Fruit fly (Drosophila melanogaster) whole organism, embryonic: ENCODE results near the gene CG45045.
A peak's percentile ranks its signal among the peaks of the same experiment; 100 is the strongest.

Experiments
- CG11696 ChIP-seq: fragments of 200-800 bp; sonication (Bioruptor generic); IDR thresholded peaks from 2 replicates; pipeline ENCODE4 v1.3.6; 2022; ENCODE audit warnings: missing biosample characterization, missing genetic modification characterization
- CG13123 ChIP-seq: fragments of 200-800 bp; sonication (Bioruptor generic); optimal IDR thresholded peaks from 2 replicates; lab custom pipeline; 2016; ENCODE audit warnings: missing biosample characterization, missing genetic modification characterization
- CG14050 ChIP-seq: fragments of 200-800 bp; sonication (Bioruptor generic); IDR thresholded peaks from 3 replicates; pipeline ENCODE4 v1.3.6; 2022; ENCODE audit warnings: missing biosample characterization, missing genetic modification characterization
- CG14667 ChIP-seq: fragments of 200-800 bp; sonication (Bioruptor generic); IDR thresholded peaks from 2 replicates; pipeline ENCODE4 v1.3.6; 2022; ENCODE audit warnings: missing biosample characterization, missing genetic modification characterization
- CG1603 ChIP-seq: fragments of 200-800 bp; sonication (Bioruptor generic); optimal IDR thresholded peaks from 2 replicates; lab custom pipeline; 2019; ENCODE audit warnings: missing biosample characterization, mild to moderate bottlenecking, missing genetic modification characterization, moderate library complexity
- CG16815 ChIP-seq: fragments of 200-800 bp; sonication (Bioruptor generic); optimal IDR thresholded peaks from 3 replicates; lab custom pipeline; 2017; ENCODE audit warnings: missing biosample characterization, mild to moderate bottlenecking, missing genetic modification characterization
- CG17359 ChIP-seq: fragments of 200-800 bp; sonication (Bioruptor generic); optimal IDR thresholded peaks from 3 replicates; lab custom pipeline; 2018; ENCODE audit warnings: missing biosample characterization, mild to moderate bottlenecking, missing genetic modification characterization, moderate library complexity
- CG3407 ChIP-seq: fragments of 200-800 bp; sonication (Bioruptor generic); optimal IDR thresholded peaks from 2 replicates; lab custom pipeline; 2018; ENCODE audit warnings: missing biosample characterization, mild to moderate bottlenecking, missing genetic modification characterization
- CG3995 ChIP-seq: fragments of 200-800 bp; sonication (Bioruptor generic); optimal IDR thresholded peaks from 3 replicates; lab custom pipeline; 2016; ENCODE audit warnings: missing biosample characterization, missing genetic modification characterization
- CG4360 ChIP-seq: fragments of 200-800 bp; sonication (Bioruptor generic); IDR thresholded peaks from 2 replicates; pipeline ENCODE4 v1.3.6; 2022; ENCODE audit warnings: missing biosample characterization, missing genetic modification characterization
- CG4424 ChIP-seq: fragments of 200-800 bp; sonication (Bioruptor generic); optimal IDR thresholded peaks from 3 replicates; lab custom pipeline; 2016; ENCODE audit warnings: missing biosample characterization, missing genetic modification characterization
- CG4617 ChIP-seq: fragments of 200-800 bp; sonication (Bioruptor generic); optimal IDR thresholded peaks from 3 replicates; lab custom pipeline; 2016; ENCODE audit warnings: missing biosample characterization, missing genetic modification characterization, borderline replicate concordance
- CG6683 ChIP-seq: fragments of 200-800 bp; sonication (Bioruptor generic); optimal IDR thresholded peaks from 2 replicates; lab custom pipeline; 2017; ENCODE audit warnings: missing biosample characterization, mild to moderate bottlenecking, missing genetic modification characterization, missing genetic modification reagents
- CG6813 ChIP-seq: fragments of 200-800 bp; sonication (Bioruptor generic); optimal IDR thresholded peaks from 2 replicates; lab custom pipeline; 2017; ENCODE audit warnings: missing biosample characterization, missing genetic modification characterization, mild to moderate bottlenecking, moderate library complexity, missing genetic modification reagents
- CG7357 ChIP-seq: fragments of 200-800 bp; sonication (Bioruptor generic); IDR thresholded peaks from 3 replicates; pipeline ENCODE4 v1.3.6; 2022; ENCODE audit warnings: missing biosample characterization, missing genetic modification characterization
- CG7556 ChIP-seq: fragments of 200-800 bp; sonication (Bioruptor generic); optimal IDR thresholded peaks from 2 replicates; lab custom pipeline; 2017; ENCODE audit warnings: missing biosample characterization, mild to moderate bottlenecking, missing genetic modification characterization
- CG9215 ChIP-seq: fragments of 200-800 bp; sonication (Bioruptor generic); IDR thresholded peaks from 2 replicates; pipeline ENCODE4 v1.3.6; 2022; ENCODE audit warnings: missing biosample characterization, missing genetic modification characterization
- CG9797 ChIP-seq: fragments of 200-800 bp; sonication (Bioruptor generic); optimal IDR thresholded peaks from 3 replicates; lab custom pipeline; 2018; ENCODE audit warnings: missing biosample characterization, mild to moderate bottlenecking, missing genetic modification characterization
- CG9817 ChIP-seq: fragments of 200-800 bp; sonication (Bioruptor generic); optimal IDR thresholded peaks from 2 replicates; lab custom pipeline; 2018; ENCODE audit warnings: missing biosample characterization, mild to moderate bottlenecking, missing genetic modification characterization, moderate library complexity
- CTCF ChIP-seq: fragments of 200-800 bp; sonication (Bioruptor generic); optimal IDR thresholded peaks from 2 replicates; lab custom pipeline; 2017; ENCODE audit warnings: missing biosample characterization, mild to moderate bottlenecking, missing genetic modification characterization, moderate library complexity
- D ChIP-seq, 2 experiments: fragments of 200-800 bp in 1 of 2; fragments of >200 bp in 1 of 2; sonication (Bioruptor generic) in 1 of 2; optimal IDR thresholded peaks; 2 replicates in 1 of 2; 3 replicates in 1 of 2; lab custom pipeline; 2017; ENCODE audit warnings: mild to moderate bottlenecking in 1 of 2, missing biosample characterization in 1 of 2, missing genetic modification characterization in 1 of 2, missing genetic modification reagents in 1 of 2
- Dip2 ChIP-seq: fragments of 200-800 bp; sonication (Bioruptor generic); IDR thresholded peaks from 2 replicates; pipeline ENCODE4 v1.3.6; 2022; ENCODE audit warnings: missing biosample characterization, missing genetic modification characterization
- Doc2 ChIP-seq: fragments of 200-800 bp; sonication (Bioruptor generic); IDR thresholded peaks from 2 replicates; pipeline ENCODE4 v1.3.6; 2022; ENCODE audit warnings: missing biosample characterization, missing genetic modification characterization
- Dp ChIP-seq: fragments of 200-800 bp; sonication (Bioruptor generic); optimal IDR thresholded peaks from 2 replicates; lab custom pipeline; 2018; ENCODE audit warnings: missing biosample characterization, mild to moderate bottlenecking, missing genetic modification characterization, moderate library complexity
- Fer3 ChIP-seq: fragments of 200-800 bp; sonication (Bioruptor generic); optimal IDR thresholded peaks from 2 replicates; lab custom pipeline; 2018; ENCODE audit warnings: missing biosample characterization, mild to moderate bottlenecking, missing genetic modification characterization, moderate library complexity
- HLH54F ChIP-seq: fragments of 200-800 bp; sonication (Bioruptor generic); optimal IDR thresholded peaks from 3 replicates; lab custom pipeline; 2016; ENCODE audit warnings: missing biosample characterization, missing genetic modification characterization
- Hr3 ChIP-seq: fragments of 200-800 bp; sonication (Bioruptor generic); optimal IDR thresholded peaks from 3 replicates; lab custom pipeline; 2016; ENCODE audit warnings: missing biosample characterization, missing genetic modification characterization
- Hsf ChIP-seq: fragments of 200-800 bp; sonication (Bioruptor generic); optimal IDR thresholded peaks from 3 replicates; lab custom pipeline; 2016; ENCODE audit warnings: missing biosample characterization, missing genetic modification characterization
- NK7.1 ChIP-seq: fragments of 200-800 bp; sonication (Bioruptor generic); optimal IDR thresholded peaks from 3 replicates; lab custom pipeline; 2016; ENCODE audit warnings: missing biosample characterization, missing genetic modification characterization
- Opbp ChIP-seq: fragments of 200-800 bp; sonication (Bioruptor generic); IDR thresholded peaks from 3 replicates; pipeline ENCODE4 v1.3.6; 2022; ENCODE audit warnings: missing biosample characterization, missing genetic modification characterization; ENCODE audit not compliant: partially characterized antibody
- Optix ChIP-seq: fragments of 200-800 bp; sonication (Bioruptor generic); IDR thresholded peaks from 3 replicates; pipeline ENCODE4 v1.3.6; 2022; ENCODE audit warnings: missing biosample characterization, missing genetic modification characterization
- Side ChIP-seq: fragments of 200-800 bp; sonication (Bioruptor generic); optimal IDR thresholded peaks from 2 replicates; lab custom pipeline; 2016; ENCODE audit warnings: missing biosample characterization, missing genetic modification characterization
- Sox102F ChIP-seq: fragments of 200-800 bp; sonication (Bioruptor generic); optimal IDR thresholded peaks from 2 replicates; lab custom pipeline; 2018; ENCODE audit warnings: missing biosample characterization, mild to moderate bottlenecking, missing genetic modification characterization, moderate library complexity
- bab2 ChIP-seq: fragments of 200-800 bp; sonication (Bioruptor generic); optimal IDR thresholded peaks from 2 replicates; lab custom pipeline; 2016; ENCODE audit warnings: missing biosample characterization, missing genetic modification characterization
- bigmax ChIP-seq: fragments of 200-800 bp; sonication (Bioruptor generic); optimal IDR thresholded peaks from 2 replicates; lab custom pipeline; 2018; ENCODE audit warnings: missing biosample characterization, mild to moderate bottlenecking, missing genetic modification characterization
- crol ChIP-seq: fragments of 200-800 bp; sonication (Bioruptor generic); IDR thresholded peaks from 2 replicates; pipeline ENCODE4 v1.3.6; 2022; ENCODE audit warnings: missing biosample characterization, missing genetic modification characterization
- cwo ChIP-seq: fragments of 200-800 bp; sonication (Bioruptor generic); optimal IDR thresholded peaks from 3 replicates; lab custom pipeline; 2017; ENCODE audit warnings: missing biosample characterization, missing genetic modification characterization, mild to moderate bottlenecking, moderate library complexity, missing genetic modification reagents
- dan ChIP-seq: fragments of 200-800 bp; sonication (Bioruptor generic); IDR thresholded peaks from 2 replicates; pipeline ENCODE4 v1.3.6; 2022; ENCODE audit warnings: missing biosample characterization, missing genetic modification characterization
- eyg ChIP-seq: fragments of 200-800 bp; sonication (Bioruptor generic); optimal IDR thresholded peaks from 3 replicates; lab custom pipeline; 2016; ENCODE audit warnings: missing biosample characterization, missing genetic modification characterization
- kah ChIP-seq: fragments of 200-800 bp; sonication (Bioruptor generic); optimal IDR thresholded peaks from 2 replicates; lab custom pipeline; 2018; ENCODE audit warnings: missing biosample characterization, mild to moderate bottlenecking, missing genetic modification characterization
- kay ChIP-seq: fragments of 200-800 bp; sonication (Bioruptor generic); optimal IDR thresholded peaks from 2 replicates; lab custom pipeline; 2016; ENCODE audit warnings: missing biosample characterization, missing genetic modification characterization
- lilli ChIP-seq: fragments of 200-800 bp; sonication (Bioruptor generic); optimal IDR thresholded peaks from 3 replicates; lab custom pipeline; 2016; ENCODE audit warnings: missing biosample characterization, missing genetic modification characterization
- pho ChIP-seq: fragments of 200-800 bp; sonication (Bioruptor generic); optimal IDR thresholded peaks from 2 replicates; lab custom pipeline; 2016; ENCODE audit warnings: missing biosample characterization, missing genetic modification characterization
- psq ChIP-seq: fragments of 200-800 bp; sonication (Bioruptor generic); optimal IDR thresholded peaks from 2 replicates; lab custom pipeline; 2017; ENCODE audit warnings: missing biosample characterization, missing genetic modification characterization
- ranshi ChIP-seq: fragments of 200-800 bp; sonication (Bioruptor generic); IDR thresholded peaks from 2 replicates; pipeline ENCODE4 v1.3.6; 2022; ENCODE audit warnings: missing biosample characterization, missing genetic modification characterization
- repo ChIP-seq: fragments of 200-800 bp; sonication (Bioruptor generic); optimal IDR thresholded peaks from 2 replicates; lab custom pipeline; 2016; ENCODE audit warnings: missing biosample characterization, missing genetic modification characterization
- schlank ChIP-seq: fragments of 200-800 bp; sonication (Bioruptor generic); optimal IDR thresholded peaks from 2 replicates; lab custom pipeline; 2018; ENCODE audit warnings: missing biosample characterization, mild to moderate bottlenecking, missing genetic modification characterization
- sug ChIP-seq: fragments of 200-800 bp; optimal IDR thresholded peaks from 2 replicates; lab custom pipeline; 2019; ENCODE audit warnings: missing biosample characterization, mild to moderate bottlenecking, missing genetic modification characterization, moderate library complexity
- tll ChIP-seq, 2 experiments: fragments of 200-800 bp in 1 of 2; fragments of >200 bp in 1 of 2; sonication (Bioruptor generic) in 1 of 2; optimal IDR thresholded peaks; 2 replicates each; lab custom pipeline; 2017 to 2019; ENCODE audit warnings: missing biosample characterization in 2 of 2, missing genetic modification characterization in 2 of 2, mild to moderate bottlenecking in 1 of 2, moderate library complexity in 1 of 2
- usp ChIP-seq: fragments of >200 bp; optimal IDR thresholded peaks from 2 replicates; lab custom pipeline; 2017; ENCODE audit warnings: missing biosample characterization, missing genetic modification characterization
- zf30C ChIP-seq: fragments of 200-800 bp; sonication (Bioruptor generic); optimal IDR thresholded peaks from 3 replicates; lab custom pipeline; 2018; ENCODE audit warnings: missing biosample characterization, mild to moderate bottlenecking, missing genetic modification characterization

CG45045 gene

dm6 chr3R:17716858-17717596 is 49.7 kb downstream of the CG45045 start (continued):
- TF ChIP-seq Dp (peak; percentile 7), HLH54F (GFP tag; lab: Kevin White, UChicago) (peak; percentile 6), Dip2 (GFP tag; lab: Robert Waterston, UW) (no peak), lilli (GFP tag; lab: Kevin White, UChicago) (peak; percentile 19), CG6683 (GFP tag; lab: Kevin White, UChicago) (no peak), CG9817 (tag; lab: Kevin White, UChicago) (no peak), crol (no peak), Opbp (GFP tag; lab: Robert Waterston, UW) (no peak), pho (GFP tag; lab: Kevin White, UChicago) (peak; percentile 17), CG14667 (no peak), dan (no peak), CG4360 (GFP tag; lab: Robert Waterston, UW) (no peak), CG3995 (GFP tag; lab: Kevin White, UChicago) (peak; percentile 4), Side (GFP tag; lab: Kevin White, UChicago) (no peak), Sox102F (GFP tag; lab: Kevin White, UChicago) (no peak), CG3407 (GFP tag; lab: Kevin White, UChicago) (no peak), CG7357 (GFP tag; lab: Robert Waterston, UW) (no peak), CG7556 (GFP tag; lab: Kevin White, UChicago) (no peak), CG11696 (GFP tag; lab: Robert Waterston, UW) (no peak), NK7.1 (GFP tag; lab: Kevin White, UChicago) (peak; percentile 9), D (optimal IDR thresholded peaks at IDR 0.05; lab: Kevin White, UChicago) (no peak), D (GFP tag; optimal IDR thresholded peaks at IDR 0.05; lab: Kevin White, UChicago) (no peak), CG13123 (GFP tag; lab: Kevin White, UChicago) (no peak), eyg (GFP tag; lab: Kevin White, UChicago) (no peak), CG17359 (tag; lab: Kevin White, UChicago) (no peak), Doc2 (GFP tag; lab: Robert Waterston, UW) (no peak), CTCF (no peak), Fer3 (tag; lab: Kevin White, UChicago) (peak; percentile 26), kah (GFP tag; lab: Kevin White, UChicago) (peak; percentile 43), CG4424 (GFP tag; lab: Kevin White, UChicago) (no peak), Optix (GFP tag; lab: Robert Waterston, UW) (no peak), Hr3 (no peak), CG14050 (no peak), Hsf (GFP tag; lab: Kevin White, UChicago) (no peak), tll (GFP tag; optimal IDR thresholded peaks at IDR 0.05; lab: Kevin White, UChicago) (no peak), CG9797 (GFP tag; lab: Kevin White, UChicago) (no peak), CG9215 (GFP tag; lab: Robert Waterston, UW) (no peak), CG16815 (GFP tag; lab: Kevin White, UChicago) (no peak), sug (peak; percentile 40), psq (GFP tag; lab: Kevin White, UChicago) (no peak), CG6813 (GFP tag; lab: Kevin White, UChicago) (peak; percentile 32), repo (GFP tag; lab: Kevin White, UChicago) (no peak), CG4617 (GFP tag; lab: Kevin White, UChicago) (no peak), usp (no peak), kay (GFP tag; lab: Kevin White, UChicago) (no peak), bab2 (GFP tag; lab: Kevin White, UChicago) (no peak), bigmax (GFP tag; lab: Kevin White, UChicago) (peak; percentile 95), ranshi (GFP tag; lab: Robert Waterston, UW) (no peak), schlank (tag; lab: Kevin White, UChicago) (no peak), CG1603 (tag; lab: Kevin White, UChicago) (peak; percentile 20), zf30C (no peak), cwo (GFP tag; lab: Kevin White, UChicago) (peak; percentile 72)
